Fruit fly (Drosophila melanogaster) whole organism, embryonic: ENCODE measurements around the gene phol.

Experiments
- Bdp1 ChIP-seq: fragments of 200-800 bp; sonication (Bioruptor generic); optimal IDR thresholded peaks from 3 replicates; lab custom pipeline; 2016; ENCODE audit warnings: missing biosample characterization, missing genetic modification characterization
- Bgb ChIP-seq: fragments of 200-800 bp; sonication (Bioruptor generic); IDR thresholded peaks from 2 replicates; pipeline ENCODE4 v1.3.6; 2022; ENCODE audit warnings: missing biosample characterization, missing genetic modification characterization; ENCODE audit not compliant: partially characterized antibody
- CG10267 ChIP-seq: fragments of 200-800 bp; sonication (Bioruptor generic); optimal IDR thresholded peaks from 2 replicates; lab custom pipeline; 2018; ENCODE audit warnings: missing biosample characterization, mild to moderate bottlenecking, missing genetic modification characterization, moderate library complexity
- CG10543 ChIP-seq: fragments of 200-800 bp; sonication (Bioruptor generic); optimal IDR thresholded peaks from 3 replicates; lab custom pipeline; 2017; ENCODE audit warnings: missing biosample characterization, mild to moderate bottlenecking, missing genetic modification characterization, moderate library complexity
- CG13624 ChIP-seq: fragments of 200-800 bp; sonication (Bioruptor generic); optimal IDR thresholded peaks from 2 replicates; lab custom pipeline; 2016; ENCODE audit warnings: missing biosample characterization, missing genetic modification characterization
- CG13894 ChIP-seq: fragments of 200-800 bp; sonication (Bioruptor generic); optimal IDR thresholded peaks from 3 replicates; lab custom pipeline; 2018; ENCODE audit warnings: missing biosample characterization, mild to moderate bottlenecking, missing genetic modification characterization, moderate library complexity
- CG15269 ChIP-seq: fragments of 200-800 bp; sonication (Bioruptor generic); optimal IDR thresholded peaks from 2 replicates; lab custom pipeline; 2018; ENCODE audit warnings: missing biosample characterization, mild to moderate bottlenecking, missing genetic modification characterization, moderate library complexity
- CG1529 ChIP-seq: fragments of 200-800 bp; sonication (Bioruptor generic); optimal IDR thresholded peaks from 3 replicates; lab custom pipeline; 2018; ENCODE audit warnings: missing biosample characterization, missing genetic modification characterization
- CG18619 ChIP-seq: fragments of 200-800 bp; sonication (Bioruptor generic); optimal IDR thresholded peaks from 3 replicates; lab custom pipeline; 2017; ENCODE audit warnings: missing biosample characterization, mild to moderate bottlenecking, missing genetic modification characterization
- CG2889 ChIP-seq: fragments of 200-800 bp; sonication (Bioruptor generic); IDR thresholded peaks from 3 replicates; pipeline ENCODE4 v1.3.6; 2022; ENCODE audit warnings: missing biosample characterization, missing genetic modification characterization
- CG31388 ChIP-seq: fragments of 200-800 bp; sonication (Bioruptor generic); optimal IDR thresholded peaks from 2 replicates; lab custom pipeline; 2016; ENCODE audit warnings: missing biosample characterization, missing genetic modification characterization
- CG3163 ChIP-seq: fragments of 200-800 bp; sonication (Bioruptor generic); optimal IDR thresholded peaks from 3 replicates; lab custom pipeline; 2016; ENCODE audit warnings: missing biosample characterization, missing genetic modification characterization
- CG32532 ChIP-seq: fragments of 200-800 bp; sonication (Bioruptor generic); IDR thresholded peaks from 2 replicates; pipeline ENCODE4 v1.3.6; 2022; ENCODE audit warnings: missing biosample characterization, missing genetic modification characterization
- CG32772 ChIP-seq: fragments of 200-800 bp; sonication (Bioruptor generic); IDR thresholded peaks from 2 replicates; pipeline ENCODE4 v1.3.6; 2022; ENCODE audit warnings: missing biosample characterization, missing genetic modification characterization
- CG34376 ChIP-seq: fragments of 200-800 bp; sonication (Bioruptor generic); optimal IDR thresholded peaks from 2 replicates; lab custom pipeline; 2018; ENCODE audit warnings: missing biosample characterization, mild to moderate bottlenecking, missing genetic modification characterization
- CG3847 ChIP-seq: fragments of 200-800 bp; sonication (Bioruptor generic); IDR thresholded peaks from 2 replicates; pipeline ENCODE4 v1.3.6; 2022; ENCODE audit warnings: missing biosample characterization, missing genetic modification characterization
- CG9727 ChIP-seq: fragments of 200-800 bp; sonication (Bioruptor generic); optimal IDR thresholded peaks from 3 replicates; lab custom pipeline; 2017; ENCODE audit warnings: missing biosample characterization, mild to moderate bottlenecking, missing genetic modification characterization
- Ets97D ChIP-seq: fragments of 200-800 bp; sonication (Bioruptor generic); optimal IDR thresholded peaks from 3 replicates; lab custom pipeline; 2016; ENCODE audit warnings: missing biosample characterization, missing genetic modification characterization
- Hand ChIP-seq: fragments of 200-800 bp; sonication (Bioruptor generic); optimal IDR thresholded peaks from 2 replicates; lab custom pipeline; 2017; ENCODE audit warnings: mild to moderate bottlenecking, missing biosample characterization, missing genetic modification reagents, missing genetic modification characterization
- Med ChIP-seq: fragments of 200-800 bp; sonication (Bioruptor generic); peaks from one replicate; lab custom pipeline; 2016; ENCODE audit warnings: missing biosample characterization, missing genetic modification characterization, mild to moderate bottlenecking, inconsistent platforms, moderate library complexity
- Sry-β ChIP-seq: fragments of 200-800 bp; sonication (Bioruptor generic); optimal IDR thresholded peaks from 2 replicates; lab custom pipeline; 2018; ENCODE audit warnings: missing biosample characterization, mild to moderate bottlenecking, missing genetic modification characterization, moderate library complexity
- Trl ChIP-seq, 3 experiments: fragments of >200 bp in 2 of 3; fragments of 200-800 bp in 1 of 3; sonication (Bioruptor generic) in 1 of 3; optimal IDR thresholded peaks; 2 replicates in 1 of 3; 3 replicates in 2 of 3; lab custom pipeline; 2016 to 2017; ENCODE audit warnings: missing biosample characterization in 1 of 3, missing genetic modification characterization in 1 of 3
- Usf ChIP-seq: fragments of 200-800 bp; sonication (Bioruptor generic); optimal IDR thresholded peaks from 2 replicates; lab custom pipeline; 2017; ENCODE audit warnings: missing genotype, missing biosample characterization, missing genetic modification characterization
- cas ChIP-seq: fragments of 200-800 bp; sonication (Bioruptor generic); IDR thresholded peaks from 2 replicates; pipeline ENCODE4 v1.3.6; 2022; ENCODE audit warnings: missing biosample characterization, missing genetic modification characterization
- chinmo ChIP-seq: fragments of 200-800 bp; sonication (Bioruptor generic); IDR thresholded peaks from 4 replicates; pipeline ENCODE4 v1.3.6; 2022; ENCODE audit warnings: missing biosample characterization, missing genetic modification characterization; ENCODE audit not compliant: partially characterized antibody
- cwo ChIP-seq: fragments of 200-800 bp; sonication (Bioruptor generic); optimal IDR thresholded peaks from 3 replicates; lab custom pipeline; 2017; ENCODE audit warnings: missing biosample characterization, missing genetic modification characterization, mild to moderate bottlenecking, moderate library complexity, missing genetic modification reagents
- exex ChIP-seq: fragments of 200-800 bp; sonication (Bioruptor generic); optimal IDR thresholded peaks from 4 replicates; lab custom pipeline; 2018; ENCODE audit warnings: missing biosample characterization, mild to moderate bottlenecking, missing genetic modification characterization, moderate library complexity
- grn ChIP-seq: fragments of 200-800 bp; sonication (Bioruptor generic); optimal IDR thresholded peaks from 3 replicates; lab custom pipeline; 2017; ENCODE audit warnings: missing biosample characterization, missing genetic modification characterization
- kah ChIP-seq: fragments of 200-800 bp; sonication (Bioruptor generic); optimal IDR thresholded peaks from 2 replicates; lab custom pipeline; 2018; ENCODE audit warnings: missing biosample characterization, mild to moderate bottlenecking, missing genetic modification characterization
- mirr ChIP-seq: fragments of 200-800 bp; sonication (Bioruptor generic); optimal IDR thresholded peaks from 3 replicates; lab custom pipeline; 2018; ENCODE audit warnings: missing biosample characterization, mild to moderate bottlenecking, missing genetic modification characterization
- nerfin-1 ChIP-seq: fragments of 200-800 bp; sonication (Bioruptor generic); optimal IDR thresholded peaks from 3 replicates; lab custom pipeline; 2019; ENCODE audit warnings: missing biosample characterization, mild to moderate bottlenecking, missing genetic modification characterization, moderate library complexity
- psq ChIP-seq: fragments of 200-800 bp; sonication (Bioruptor generic); optimal IDR thresholded peaks from 2 replicates; lab custom pipeline; 2017; ENCODE audit warnings: missing biosample characterization, missing genetic modification characterization
- row ChIP-seq: fragments of 200-800 bp; sonication (Bioruptor generic); IDR thresholded peaks from 3 replicates; pipeline ENCODE4 v1.3.6; 2022; ENCODE audit warnings: missing biosample characterization, missing genetic modification characterization
- sc ChIP-seq, 3 experiments: fragments of >200 bp in 2 of 3; fragments of 200-800 bp in 1 of 3; sonication (Bioruptor generic) in 1 of 3; optimal IDR thresholded peaks; 2 replicates in 2 of 3; 3 replicates in 1 of 3; lab custom pipeline; 2017; ENCODE audit warnings: mild to moderate bottlenecking in 1 of 3, missing biosample characterization in 1 of 3, missing genetic modification characterization in 1 of 3, missing genetic modification reagents in 1 of 3
- scrt ChIP-seq: fragments of 200-800 bp; sonication (Bioruptor generic); optimal IDR thresholded peaks from 2 replicates; lab custom pipeline; 2018; ENCODE audit warnings: missing biosample characterization, mild to moderate bottlenecking, missing genetic modification characterization, moderate library complexity
- sd ChIP-seq: fragments of 200-800 bp; sonication (Bioruptor generic); optimal IDR thresholded peaks from 3 replicates; lab custom pipeline; 2018; ENCODE audit warnings: missing biosample characterization, mild to moderate bottlenecking, missing genetic modification characterization, moderate library complexity
- sens ChIP-seq: fragments of 200-800 bp; sonication (Bioruptor generic); peaks from one replicate; lab custom pipeline; 2016; ENCODE audit warnings: missing biosample characterization, missing genetic modification characterization
- so ChIP-seq: fragments of 200-800 bp; sonication (Bioruptor generic); IDR thresholded peaks from 3 replicates; pipeline ENCODE4 v1.3.6; 2022; ENCODE audit warnings: missing biosample characterization, missing genetic modification characterization
- sqz ChIP-seq: fragments of 200-800 bp; sonication (Bioruptor generic); optimal IDR thresholded peaks from 3 replicates; lab custom pipeline; 2018; ENCODE audit warnings: missing biosample characterization, mild to moderate bottlenecking, missing genetic modification characterization
- sug ChIP-seq: fragments of 200-800 bp; optimal IDR thresholded peaks from 2 replicates; lab custom pipeline; 2019; ENCODE audit warnings: missing biosample characterization, mild to moderate bottlenecking, missing genetic modification characterization, moderate library complexity
- tap ChIP-seq: fragments of 200-800 bp; optimal IDR thresholded peaks from 3 replicates; lab custom pipeline; 2019; ENCODE audit warnings: missing biosample characterization, mild to moderate bottlenecking, missing genetic modification characterization, moderate library complexity
- tll ChIP-seq, 2 experiments: fragments of 200-800 bp in 1 of 2; fragments of >200 bp in 1 of 2; sonication (Bioruptor generic) in 1 of 2; optimal IDR thresholded peaks; 2 replicates each; lab custom pipeline; 2017 to 2019; ENCODE audit warnings: missing biosample characterization in 2 of 2, missing genetic modification characterization in 2 of 2, mild to moderate bottlenecking in 1 of 2, moderate library complexity in 1 of 2

phol gene

DNA sequence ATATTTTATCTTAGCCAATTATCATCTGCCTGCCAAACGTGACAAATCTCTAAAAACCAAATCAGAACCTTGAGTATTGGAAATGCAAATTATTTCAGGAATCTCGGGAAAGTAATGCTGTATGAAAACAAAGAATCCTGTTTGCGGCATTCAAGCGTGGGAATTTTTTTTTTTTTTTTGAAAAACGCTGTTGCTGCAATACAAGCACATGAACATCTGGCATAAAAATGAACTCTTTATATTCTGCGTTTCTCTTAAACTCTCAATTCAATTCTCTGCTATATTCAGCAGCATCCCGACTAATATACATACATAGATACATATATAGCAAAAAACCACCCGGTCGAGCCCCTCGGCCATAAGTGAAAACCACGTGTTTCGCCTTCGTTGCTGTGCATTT lies 45.2 kb upstream of the phol start:
- TF ChIP-seq CG13624 (GFP tag; lab: Kevin White, UChicago) (no peak), CG3163 (peak; percentile 74), CG2889 (GFP tag; lab: Robert Waterston, UW) (no peak), sqz (peak; percentile 59), nerfin-1 (tag; lab: Kevin White, UChicago) (peak; percentile 68), Ets97D (GFP tag; lab: Kevin White, UChicago) (no peak), CG32532 (GFP tag; lab: Robert Waterston, UW) (no peak), Trl (optimal IDR thresholded peaks at IDR 0.05; lab: Kevin White, UChicago) (peak in 1 of 2 experiments; percentile 22), Trl (GFP tag; optimal IDR thresholded peaks at IDR 0.05; lab: Kevin White, UChicago) (no peak), kah (GFP tag; lab: Kevin White, UChicago) (peak; percentile 62), sens (GFP tag; lab: Kevin White, UChicago) (peak; percentile 18), CG1529 (GFP tag; lab: Kevin White, UChicago) (no peak), tap (tag; lab: Kevin White, UChicago) (no peak), scrt (GFP tag; lab: Kevin White, UChicago) (peak; percentile 60), CG3847 (GFP tag; lab: Robert Waterston, UW) (no peak), CG9727 (no peak)

dm6 chr3L:9499919-9500807 lies 44.1 kb upstream of the phol start:
- TF ChIP-seq CG10267 (tag; lab: Kevin White, UChicago): no peak
- no peak for TF ChIP-seq kah (GFP tag; lab: Kevin White, UChicago)
- TF ChIP-seq Med: peak; percentile 38
- 0 out of 4 replicates have a peak, but pooled peaks have one; percentile 18 for TF ChIP-seq chinmo
- TF ChIP-seq Sry-β: no peak
- TF ChIP-seq CG18619 (GFP tag; lab: Kevin White, UChicago): no peak
- TF ChIP-seq exex (tag; lab: Kevin White, UChicago): peak; percentile 58
- no peak for TF ChIP-seq sc (optimal IDR thresholded peaks at IDR 0.05; lab: Kevin White, UChicago)
- no peak for TF ChIP-seq sc (GFP tag; optimal IDR thresholded peaks at IDR 0.05; lab: Kevin White, UChicago)
- no peak for TF ChIP-seq Bdp1
- TF ChIP-seq so (GFP tag; lab: Robert Waterston, UW): no peak
- no peak for TF ChIP-seq Usf (GFP tag; lab: Kevin White, UChicago)
- TF ChIP-seq CG10543 (GFP tag; lab: Kevin White, UChicago): peak; percentile 31
- no peak for TF ChIP-seq Bgb
- TF ChIP-seq CG31388 (GFP tag; lab: Kevin White, UChicago): no peak
- TF ChIP-seq cas (GFP tag; lab: Robert Waterston, UW): no peak
- no peak for TF ChIP-seq tll (GFP tag; optimal IDR thresholded peaks at IDR 0.05; lab: Kevin White, UChicago)
- TF ChIP-seq Hand (GFP tag; lab: Kevin White, UChicago): no peak
- no peak for TF ChIP-seq row (GFP tag; lab: Robert Waterston, UW)
- peak; percentile 39 for TF ChIP-seq grn (GFP tag; lab: Kevin White, UChicago)
- TF ChIP-seq CG34376 (GFP tag; lab: Kevin White, UChicago): peak; percentile 38
- peak; percentile 11 for TF ChIP-seq CG13894 (tag; lab: Kevin White, UChicago)
- TF ChIP-seq sug (tag; lab: Kevin White, UChicago): peak; percentile 44
- peak; percentile 50 for TF ChIP-seq sd (tag; lab: Kevin White, UChicago)
- no peak for TF ChIP-seq CG15269
- peak; percentile 43 for TF ChIP-seq cwo (GFP tag; lab: Kevin White, UChicago)
- TF ChIP-seq mirr (GFP tag; lab: Kevin White, UChicago): peak; percentile 69
- no peak for TF ChIP-seq CG32772 (GFP tag; lab: Robert Waterston, UW)
- no peak for TF ChIP-seq psq (GFP tag; lab: Kevin White, UChicago)
